Worm (Caenorhabditis elegans) whole organism, L4 larva: ENCODE results near the gene R07H5.9.
"Not testable (repeated sequence)": the region's sequence is repeated elsewhere in the genome, so short reads cannot be mapped to it uniquely, and the experiment has no call there.

Experiments used
- F49E8.2 ChIP-seq: sonication (generic microtip); optimal IDR thresholded peaks from 2 replicates; lab custom pipeline; 2016; ENCODE audit warnings: missing compliant biosample characterization, mild to moderate bottlenecking, missing genetic modification characterization, borderline replicate concordance
- R02D3.7 ChIP-seq: fragments of 150-350 bp; sonication (generic microtip); optimal IDR thresholded peaks from 3 replicates; lab custom pipeline; 2014; ENCODE audit warnings: missing biosample characterization, missing genetic modification characterization
- T26A8.4 ChIP-seq: fragments of 200-800 bp; sonication (Bioruptor generic); IDR thresholded peaks from 2 replicates; pipeline ENCODE4 v1.3.6; 2022; ENCODE audit warnings: missing genetic modification characterization, missing compliant biosample characterization
- aha-1 ChIP-seq: fragments of 150-350 bp; peaks from one replicate; lab custom pipeline; 2014; ENCODE audit warnings: missing biosample characterization, missing genetic modification characterization
- ama-1 ChIP-seq: fragments of 150-350 bp; optimal IDR thresholded peaks from 2 replicates; lab custom pipeline; 2014; ENCODE audit warnings: inconsistent platforms, mixed read lengths
- attf-4 ChIP-seq: sonication (generic microtip); optimal IDR thresholded peaks from 3 replicates; lab custom pipeline; 2017; ENCODE audit warnings: missing biosample characterization, missing genetic modification characterization
- ceh-82 ChIP-seq: sonication (generic microtip); optimal IDR thresholded peaks from 2 replicates; lab custom pipeline; 2017; ENCODE audit warnings: missing biosample characterization, missing genetic modification characterization
- cey-2 ChIP-seq: sonication (generic microtip); optimal IDR thresholded peaks from 3 replicates; lab custom pipeline; 2017; ENCODE audit warnings: missing genetic modification characterization, mild to moderate bottlenecking, missing compliant biosample characterization, antibody characterized with exemption, borderline replicate concordance; ENCODE audit not compliant: insufficient read depth
- daf-12 ChIP-seq: fragments of 150-350 bp; optimal IDR thresholded peaks from 2 replicates; lab custom pipeline; 2014; ENCODE audit warnings: missing biosample characterization, missing genetic modification reagents, missing genetic modification characterization
- daf-16 ChIP-seq, 3 experiments: sonication (generic microtip); optimal IDR thresholded peaks; 2 replicates each; lab custom pipeline; 2016 to 2017; ENCODE audit warnings: missing genetic modification characterization in 3 of 3, missing genetic modification reagents in 3 of 3, mild to moderate bottlenecking in 2 of 3, missing compliant biosample characterization in 2 of 3, missing biosample characterization in 1 of 3, moderate library complexity in 1 of 3
- dmd-8 ChIP-seq: fragments of 200-800 bp; sonication (Bioruptor generic); IDR thresholded peaks from 2 replicates; pipeline ENCODE4 v1.3.6; 2022; ENCODE audit warnings: missing genetic modification characterization, missing compliant biosample characterization
- dmd-9 ChIP-seq: fragments of 200-800 bp; sonication (Bioruptor generic); IDR thresholded peaks from 2 replicates; pipeline ENCODE4 v1.3.6; 2022; ENCODE audit warnings: missing genetic modification reagents, missing genetic modification characterization, missing compliant biosample characterization
- duxl-1 ChIP-seq: sonication (generic microtip); optimal IDR thresholded peaks from 2 replicates; lab custom pipeline; 2016; ENCODE audit warnings: mild to moderate bottlenecking, missing genetic modification characterization, moderate library complexity, missing compliant biosample characterization; ENCODE audit not compliant: poor library complexity
- dve-1 ChIP-seq: sonication (generic microtip); optimal IDR thresholded peaks from 2 replicates; lab custom pipeline; 2017; ENCODE audit warnings: antibody characterized with exemption, mild to moderate bottlenecking, missing genetic modification characterization, missing compliant biosample characterization; ENCODE audit not compliant: insufficient read depth
- egl-27 ChIP-seq: sonication (generic microtip); optimal IDR thresholded peaks from 3 replicates; lab custom pipeline; 2017; ENCODE audit warnings: missing biosample characterization, missing genetic modification reagents, missing genetic modification characterization
- egl-43 ChIP-seq: fragments of 200-800 bp; sonication (Bioruptor generic); IDR thresholded peaks from 2 replicates; pipeline ENCODE4 v1.3.6; 2022; ENCODE audit warnings: missing genetic modification reagents, missing genetic modification characterization, missing compliant biosample characterization
- hlh-11 ChIP-seq: fragments of 200-800 bp; sonication (Bioruptor generic); optimal IDR thresholded peaks from 2 replicates; lab custom pipeline; 2018; ENCODE audit warnings: mild to moderate bottlenecking, missing genetic modification characterization, missing compliant biosample characterization
- jun-1 ChIP-seq: fragments of 150-350 bp; optimal IDR thresholded peaks from 2 replicates; lab custom pipeline; 2014; ENCODE audit warnings: missing biosample characterization, missing genetic modification reagents, missing genetic modification characterization
- lin-13 ChIP-seq: fragments of 150-350 bp; optimal IDR thresholded peaks from 2 replicates; lab custom pipeline; 2014; ENCODE audit warnings: missing biosample characterization, missing genetic modification reagents, missing genetic modification characterization
- lin-38 ChIP-seq: fragments of 200-800 bp; sonication (Bioruptor generic); IDR thresholded peaks from 2 replicates; pipeline ENCODE4 v1.3.6; 2022; ENCODE audit warnings: missing genetic modification reagents, missing genetic modification characterization, missing compliant biosample characterization
- lsy-2 ChIP-seq, 2 experiments: fragments of 150-350 bp in 1 of 2; sonication (generic microtip) in 1 of 2; optimal IDR thresholded peaks; 2 replicates each; lab custom pipeline; 2014 to 2017; ENCODE audit warnings: missing biosample characterization in 2 of 2, missing genetic modification characterization in 2 of 2
- madf-5 ChIP-seq, 2 experiments: fragments of 200-800 bp; sonication (Bioruptor generic); IDR thresholded peaks; 2 replicates each; pipeline ENCODE4 v1.3.6; 2022; ENCODE audit warnings: missing compliant biosample characterization in 2 of 2, missing genetic modification characterization in 2 of 2
- mdt-29 ChIP-seq: fragments of 200-800 bp; sonication (Bioruptor generic); IDR thresholded peaks from 2 replicates; pipeline ENCODE4 v1.3.6; 2022; ENCODE audit warnings: missing genetic modification reagents, missing genetic modification characterization, missing compliant biosample characterization
- mep-1 ChIP-seq: fragments of 150-350 bp; sonication (generic microtip); optimal IDR thresholded peaks from 3 replicates; lab custom pipeline; 2014; ENCODE audit warnings: missing biosample characterization, missing genetic modification characterization
- mes-2 ChIP-seq: sonication (generic microtip); optimal IDR thresholded peaks from 2 replicates; lab custom pipeline; 2016; ENCODE audit warnings: missing genotype, mild to moderate bottlenecking, missing genetic modification characterization, missing compliant biosample characterization; ENCODE audit not compliant: poor library complexity, severe bottlenecking
- mxl-2 ChIP-seq: fragments of 200-800 bp; sonication (Bioruptor generic); conservative IDR thresholded peaks from 2 replicates; pipeline ENCODE4 v1.3.6; 2022; ENCODE audit warnings: missing genetic modification reagents, missing genetic modification characterization, missing compliant biosample characterization
- nhr-10 ChIP-seq: fragments of 150-350 bp; optimal IDR thresholded peaks from 2 replicates; lab custom pipeline; 2014; ENCODE audit warnings: missing biosample characterization, missing genetic modification characterization
- nhr-11 ChIP-seq: fragments of 150-350 bp; optimal IDR thresholded peaks from 2 replicates; lab custom pipeline; 2014; ENCODE audit warnings: missing biosample characterization, missing genetic modification characterization
- nhr-25 ChIP-seq: sonication (generic microtip); optimal IDR thresholded peaks from 2 replicates; lab custom pipeline; 2017; ENCODE audit warnings: missing genetic modification characterization, mild to moderate bottlenecking, missing compliant biosample characterization, antibody characterized with exemption, moderate library complexity, borderline replicate concordance; ENCODE audit not compliant: insufficient read depth
- nhr-28 ChIP-seq: fragments of 150-350 bp; optimal IDR thresholded peaks from 2 replicates; lab custom pipeline; 2014; ENCODE audit warnings: missing biosample characterization, missing genetic modification characterization
- nhr-76 ChIP-seq: fragments of 150-350 bp; optimal IDR thresholded peaks from 2 replicates; lab custom pipeline; 2014; ENCODE audit warnings: missing biosample characterization, missing genetic modification characterization
- pha-4 ChIP-seq, 2 experiments: fragments of 150-350 bp in 1 of 2; fragments of 200-800 bp in 1 of 2; sonication (Bioruptor generic) in 1 of 2; IDR thresholded peaks in 1 of 2; optimal IDR thresholded peaks in 1 of 2; 2 replicates each; pipeline versions ENCODE4 v1.3.6 to Lab custom; 2014 to 2022; ENCODE audit warnings: missing genetic modification characterization in 2 of 2, missing genetic modification reagents in 2 of 2, missing biosample characterization in 1 of 2, missing compliant biosample characterization in 1 of 2
- php-3 ChIP-seq: fragments of 200-800 bp; sonication (Bioruptor generic); IDR thresholded peaks from 2 replicates; pipeline ENCODE4 v1.3.6; 2022; ENCODE audit warnings: missing genetic modification reagents, missing genetic modification characterization, missing compliant biosample characterization
- set-16 ChIP-seq: fragments of 200-800 bp; sonication (Bioruptor generic); IDR thresholded peaks from 2 replicates; pipeline ENCODE4 v1.3.6; 2022; ENCODE audit warnings: missing genetic modification reagents, missing genetic modification characterization, missing compliant biosample characterization
- snpc-1.2 ChIP-seq: fragments of 200-800 bp; sonication (Bioruptor generic); IDR thresholded peaks from 2 replicates; pipeline ENCODE4 v1.3.6; 2022; ENCODE audit warnings: missing genetic modification reagents, missing genetic modification characterization, missing compliant biosample characterization
- spr-3 ChIP-seq: fragments of 200-800 bp; sonication (Bioruptor generic); optimal IDR thresholded peaks from 2 replicates; lab custom pipeline; 2018; ENCODE audit warnings: mild to moderate bottlenecking, missing genetic modification characterization, missing compliant biosample characterization
- unc-62 ChIP-seq, 3 experiments: fragments of 150-350 bp in 1 of 3; sonication (generic microtip); optimal IDR thresholded peaks in 2 of 3; peaks in 1 of 3; 1 replicate in 1 of 3; 2 replicates in 2 of 3; lab custom pipeline; 2014 to 2017; ENCODE audit warnings: missing biosample characterization in 3 of 3, missing genetic modification characterization in 3 of 3, missing genetic modification reagents in 3 of 3, missing genotype in 1 of 3
- zag-1 ChIP-seq: fragments of 150-350 bp; optimal IDR thresholded peaks from 2 replicates; lab custom pipeline; 2014; ENCODE audit warnings: missing biosample characterization, missing genetic modification characterization
- zfp-2 ChIP-seq: sonication (generic microtip); optimal IDR thresholded peaks from 2 replicates; lab custom pipeline; 2016; ENCODE audit warnings: mild to moderate bottlenecking, missing genetic modification characterization, missing compliant biosample characterization

Gene R07H5.9

ce11 chrIV:11225206-11225605, 17.9 kb downstream of the R07H5.9 start, which contains the start of gene col-125:
Gene col-125, plus strand, starts transcription at chrIV:11225506.
- TF ChIP-seq lsy-2 (tag; optimal IDR thresholded peaks at IDR 0.05; lab: Kevin White, UChicago) (no peak), ama-1 (lab: Kevin White, UChicago) (peak; percentile 28), aha-1 (peak; percentile 23), duxl-1 (no peak), lin-38 (GFP tag; lab: Robert Waterston, UW) (no peak), mxl-2 (GFP tag; lab: Robert Waterston, UW) (no peak)

DNA sequence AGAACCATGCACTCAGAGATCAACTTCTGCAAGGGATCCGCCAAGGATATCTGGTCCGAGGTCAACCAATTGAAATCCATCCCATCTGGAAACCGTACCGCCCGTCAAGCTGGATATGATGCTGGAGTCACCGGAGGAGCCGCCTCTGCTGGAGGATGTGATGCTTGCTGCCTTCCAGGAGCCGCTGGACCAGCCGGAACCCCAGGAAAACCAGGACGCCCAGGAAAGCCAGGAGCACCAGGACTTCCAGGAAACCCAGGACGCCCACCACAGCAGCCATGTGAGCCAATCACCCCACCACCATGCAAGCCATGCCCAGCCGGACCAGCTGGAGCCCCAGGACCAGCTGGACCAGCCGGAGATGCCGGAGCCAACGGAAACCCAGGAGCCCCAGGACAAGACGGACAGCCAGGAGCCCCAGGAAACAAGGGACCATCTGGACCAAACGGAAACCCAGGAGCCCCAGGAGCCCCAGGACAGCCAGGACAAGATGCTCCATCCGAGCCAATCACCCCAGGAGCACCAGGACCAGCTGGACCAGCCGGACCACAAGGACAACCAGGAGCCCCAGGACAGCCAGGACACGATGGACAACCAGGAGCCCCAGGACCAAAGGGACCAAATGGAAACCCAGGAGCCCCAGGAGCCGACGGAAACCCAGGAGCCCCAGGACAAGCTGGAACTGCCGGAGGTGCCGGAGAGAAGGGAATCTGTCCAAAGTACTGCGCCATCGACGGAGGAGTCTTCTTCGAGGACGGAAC, 18.6 kb downstream of the R07H5.9 start:
- TF ChIP-seq hlh-11 (tag; lab: Kevin White, UChicago) (peak; percentile 7), set-16 (GFP tag; lab: Robert Waterston, UW) (peak; percentile 99), egl-43 (GFP tag; lab: Robert Waterston, UW) (peak; percentile 66; the same call in 1 of the 2 replicates), madf-5 (GFP tag; IDR thresholded peaks at IDR 0.05; lab: Robert Waterston, UW) (peak in 1 of 2 experiments; percentile 92; a peak in 2 of 4 replicates), snpc-1.2 (GFP tag; lab: Robert Waterston, UW) (peak; percentile 31; the same call in 1 of the 2 replicates), pha-4 (GFP tag; IDR thresholded peaks at IDR 0.05; lab: Robert Waterston, UW) (peak; percentile 22; the same call in 1 of the 2 replicates), T26A8.4 (peak; percentile 61; the same call in 1 of the 2 replicates)
- not testable (repeated sequence) for TF ChIP-seq pha-4 (tag; optimal IDR thresholded peaks at IDR 0.05; lab: Kevin White, UChicago)

DNA sequence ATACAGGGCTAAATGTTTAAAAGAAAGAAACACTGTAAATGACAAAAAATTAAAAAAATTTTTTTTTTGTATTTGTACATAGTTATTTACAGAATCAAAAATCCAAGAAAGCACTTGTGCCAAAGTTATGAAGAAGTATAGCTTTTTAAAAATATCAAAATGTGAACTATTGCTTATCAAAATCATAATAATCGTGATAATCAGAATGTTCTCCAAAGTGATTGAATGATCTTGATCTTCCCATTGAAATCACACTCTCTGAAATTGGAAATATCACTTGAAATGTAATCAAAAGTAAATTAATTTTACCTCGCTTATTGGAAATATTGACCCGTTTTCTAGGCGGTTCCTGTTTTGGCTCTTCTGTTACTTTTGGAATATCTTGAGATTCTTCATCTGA, 19.3 kb downstream of the R07H5.9 start:
- TF ChIP-seq aha-1 (peak; percentile 15), spr-3 (GFP tag; lab: Kevin White, UChicago) (no peak), mep-1 (tag; lab: Kevin White, UChicago) (peak; percentile 55)
- TF ChIP-seq, all 104 proteins: peak for 2

DNA sequence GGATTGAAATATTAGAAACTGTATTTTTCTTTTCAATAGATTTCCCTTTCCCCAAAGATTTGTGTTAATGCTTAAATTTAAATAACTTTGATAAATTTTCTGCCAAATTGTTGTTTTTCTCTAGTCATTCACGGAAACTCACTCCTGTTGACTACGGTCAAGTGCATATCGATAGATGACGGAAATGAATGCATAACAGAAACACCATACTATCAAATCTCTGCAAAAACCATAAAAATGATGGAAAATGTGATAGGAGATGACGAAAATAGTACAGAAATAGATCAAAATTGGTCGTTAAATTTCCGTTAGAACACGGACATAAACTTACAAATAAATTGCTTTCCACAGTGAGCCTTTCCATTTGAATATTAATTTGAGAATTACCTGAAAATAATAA, 21.7 kb downstream of the R07H5.9 start:
- TF ChIP-seq nhr-76 (no peak), attf-4 (tag; lab: Kevin White, UChicago) (no peak), cey-2 (no peak), php-3 (GFP tag; lab: Robert Waterston, UW) (peak; percentile 80; the same call in 1 of the 2 replicates), nhr-11 (no peak), dmd-8 (GFP tag; lab: Robert Waterston, UW) (no peak), nhr-10 (no peak), daf-16 (GFP tag; optimal IDR thresholded peaks at IDR 0.05; lab: Kevin White, UChicago) (no peak), daf-16 (tag; optimal IDR thresholded peaks at IDR 0.05; lab: Kevin White, UChicago) (peak; percentile 56)

- TF ChIP-seq php-3 (GFP tag; lab: Robert Waterston, UW) (peak; percentile 79), nhr-28 (peak; percentile 35), zfp-2 (tag; lab: Kevin White, UChicago) (no peak), ceh-82 (tag; lab: Kevin White, UChicago) (no peak), zag-1 (tag; lab: Kevin White, UChicago) (no peak), nhr-25 (no peak), dve-1 (tag; lab: Kevin White, UChicago) (peak; percentile 5), dmd-9 (GFP tag; lab: Robert Waterston, UW) (no peak), lin-13 (GFP tag; lab: Kevin White, UChicago) (no peak), jun-1 (tag; lab: Kevin White, UChicago) (no peak), unc-62 (GFP tag; optimal IDR thresholded peaks at IDR 0.05 in 1 of 2; lab: Kevin White, UChicago) (no peak), unc-62 (tag; optimal IDR thresholded peaks at IDR 0.05; lab: Kevin White, UChicago) (no peak), mes-2 (tag; lab: Kevin White, UChicago) (no peak), daf-12 (tag; lab: Kevin White, UChicago) (no peak), F49E8.2 (tag; lab: Kevin White, UChicago) (no peak), set-16 (GFP tag; lab: Robert Waterston, UW) (no peak), duxl-1 (no peak), ama-1 (lab: Kevin White, UChicago) (no peak), mdt-29 (GFP tag; lab: Robert Waterston, UW) (no peak), R02D3.7 (no peak), egl-27 (tag; lab: Kevin White, UChicago) (no peak)
- TF ChIP-seq, all 104 proteins: peak for 3
Observed at ce11 chrIV:11230069-11230468, 22.8 kb downstream of the R07H5.9 start, which contains the start of gene best-7. Gene best-7, minus strand, starts transcription at chrIV:11230307.
